Worm (Caenorhabditis elegans): ENCODE measurements around the gene B0563.1.

- TF ChIP-seq fkh-2 (tag; optimal IDR thresholded peaks at IDR 0.05) = no peak
- TF ChIP-seq sea-2 (GFP tag; optimal IDR thresholded peaks at IDR 0.05) = no peak
- TF ChIP-seq fos-1 (tag; optimal IDR thresholded peaks at IDR 0.05) = no peak
- no peak for TF ChIP-seq nhr-11 (tag; optimal IDR thresholded peaks at IDR 0.05)
- no peak for TF ChIP-seq ceh-82 (tag; optimal IDR thresholded peaks at IDR 0.05)
- TF ChIP-seq nhr-12 (tag; optimal IDR thresholded peaks at IDR 0.05) = no peak
- TF ChIP-seq tbx-2 (tag; optimal IDR thresholded peaks at IDR 0.05) = no peak
- TF ChIP-seq ama-1 (optimal IDR thresholded peaks at IDR 0.05) = no peak
These were observed 10.8 kb downstream of the B0563.1 start, which contains the start of gene Y81B9A.3 for ce11 chrX:9182140-9182539.
